Worm (Caenorhabditis elegans): ENCODE data around the gene col-152.

col-152 gene

ce11 chrV:10568496-10568895 is 7.8 kb downstream of the col-152 start:
- TF ChIP-seq nhr-11 (tag; optimal IDR thresholded peaks at IDR 0.05): no peak
- TF ChIP-seq sea-2 (GFP tag; optimal IDR thresholded peaks at IDR 0.05): no peak

- TF ChIP-seq tbx-2 (tag; optimal IDR thresholded peaks at IDR 0.05) (no peak), snpc-4 (tag; optimal IDR thresholded peaks at IDR 0.05) (no peak), elt-3 (tag; optimal IDR thresholded peaks at IDR 0.05) (peak in 1 of 3 experiments; percentile 1), nhr-11 (tag; optimal IDR thresholded peaks at IDR 0.05) (no peak)
Observed at ce11 chrV:10571523-10571922, 10.8 kb downstream of the col-152 start.

ce11 chrV:10572614-10573013 is 11.9 kb downstream of the col-152 start, which contains the start of gene del-6:
TSS of gene del-6 (plus strand) at chrV:10572914.
- TF ChIP-seq elt-2 (tag; optimal IDR thresholded peaks at IDR 0.05) (no peak), pqm-1 (tag; optimal IDR thresholded peaks at IDR 0.05) (no peak), lin-15B (tag; optimal IDR thresholded peaks at IDR 0.05) (no peak)

- TF ChIP-seq ztf-4 (tag; optimal IDR thresholded peaks at IDR 0.05) (no peak), fos-1 (tag; optimal IDR thresholded peaks at IDR 0.05) (no peak), hmg-11 (tag; optimal IDR thresholded peaks at IDR 0.05) (no peak), nhr-25 (tag; optimal IDR thresholded peaks at IDR 0.05) (no peak), nhr-23 (tag; optimal IDR thresholded peaks at IDR 0.05) (no peak), fkh-2 (tag; optimal IDR thresholded peaks at IDR 0.05) (no peak)
Observed at ce11 chrV:10574197-10574596, 13.5 kb downstream of the col-152 start.

- no peak for TF ChIP-seq elt-3 (tag; optimal IDR thresholded peaks at IDR 0.05)
- TF ChIP-seq sea-2 (GFP tag; optimal IDR thresholded peaks at IDR 0.05): no peak
- no peak for TF ChIP-seq unc-39 (tag; optimal IDR thresholded peaks at IDR 0.05)
- TF ChIP-seq fkh-10 (GFP tag; optimal IDR thresholded peaks at IDR 0.05): no peak
- TF ChIP-seq eor-1 (tag; optimal IDR thresholded peaks at IDR 0.05): no peak
- no peak for TF ChIP-seq elt-2 (tag; optimal IDR thresholded peaks at IDR 0.05)
- no peak for TF ChIP-seq nfya-1 (tag; optimal IDR thresholded peaks at IDR 0.05; ENCODE audit: insufficient read depth)
- no peak for TF ChIP-seq ceh-9 (tag; optimal IDR thresholded peaks at IDR 0.05)
- TF ChIP-seq jun-1 (tag; optimal IDR thresholded peaks at IDR 0.05): no peak
- TF ChIP-seq nhr-43 (tag; optimal IDR thresholded peaks at IDR 0.05; ENCODE audit: poor library complexity, severe bottlenecking): no peak
- TF ChIP-seq aly-2 (tag; optimal IDR thresholded peaks at IDR 0.05): no peak
- no peak for TF ChIP-seq pqm-1 (tag; optimal IDR thresholded peaks at IDR 0.05)
- TF ChIP-seq pha-4 (tag; optimal IDR thresholded peaks at IDR 0.05): no peak
- TF ChIP-seq nhr-25 (tag; optimal IDR thresholded peaks at IDR 0.05): no peak
- TF ChIP-seq nhr-77 (tag; optimal IDR thresholded peaks at IDR 0.05): no peak
- no peak for TF ChIP-seq nhr-23 (tag; optimal IDR thresholded peaks at IDR 0.05)
- TF ChIP-seq hmg-11 (tag; optimal IDR thresholded peaks at IDR 0.05): no peak
- no peak for TF ChIP-seq egl-27 (tag; optimal IDR thresholded peaks at IDR 0.05)
- TF ChIP-seq mdl-1 (tag; optimal IDR thresholded peaks at IDR 0.05): no peak
Observed at ce11 chrV:10576319-10576718, 15.6 kb downstream of the col-152 start, which contains the start of gene vps-54. TSS of gene vps-54 (minus strand) at chrV:10576419.

- TF ChIP-seq tbx-2 (tag; optimal IDR thresholded peaks at IDR 0.05): no peak
- TF ChIP-seq skn-1 (tag; optimal IDR thresholded peaks at IDR 0.05): no peak
- TF ChIP-seq nhr-28 (tag; optimal IDR thresholded peaks at IDR 0.05): no peak
- no peak for TF ChIP-seq unc-62 (GFP tag; optimal IDR thresholded peaks at IDR 0.05)
- TF ChIP-seq elt-3 (tag; optimal IDR thresholded peaks at IDR 0.05): no peak
- no peak for TF ChIP-seq sea-2 (GFP tag; optimal IDR thresholded peaks at IDR 0.05)
- TF ChIP-seq ztf-11 (tag; optimal IDR thresholded peaks at IDR 0.05): no peak
- TF ChIP-seq elt-1 (tag; optimal IDR thresholded peaks at IDR 0.05): no peak
- no peak for TF ChIP-seq nhr-23 (tag; optimal IDR thresholded peaks at IDR 0.05)
- TF ChIP-seq zag-1 (tag; optimal IDR thresholded peaks at IDR 0.05): no peak
- no peak for TF ChIP-seq pha-4 (tag; optimal IDR thresholded peaks at IDR 0.05)
- TF ChIP-seq pqm-1 (tag; optimal IDR thresholded peaks at IDR 0.05): no peak
- no peak for TF ChIP-seq hmg-11 (tag; optimal IDR thresholded peaks at IDR 0.05)
- no peak for TF ChIP-seq egl-5 (tag; optimal IDR thresholded peaks at IDR 0.05)
- no peak for TF ChIP-seq ceh-82 (tag; optimal IDR thresholded peaks at IDR 0.05)
- TF ChIP-seq lin-39 (tag; optimal IDR thresholded peaks at IDR 0.05): no peak
- TF ChIP-seq elt-2 (tag; optimal IDR thresholded peaks at IDR 0.05): no peak
- no peak for TF ChIP-seq nhr-237 (tag; optimal IDR thresholded peaks at IDR 0.05)
- TF ChIP-seq nhr-43 (tag; optimal IDR thresholded peaks at IDR 0.05; ENCODE audit: poor library complexity, severe bottlenecking): no peak
Observed at ce11 chrV:10578226-10578625, 17.5 kb downstream of the col-152 start, which contains the start of gene mics-1. TSS of gene mics-1 (minus strand) at chrV:10578326.
